Worm (Caenorhabditis elegans) whole organism, mixed stage, embryonic: ENCODE measurements around the gene jkk-1.

Experiments
- M03D4.4 ChIP-seq: sonication (generic microtip); optimal IDR thresholded peaks from 2 replicates; lab custom pipeline; 2017; ENCODE audit warnings: mild to moderate bottlenecking, missing genetic modification characterization, missing compliant biosample characterization
- bed-3 ChIP-seq: fragments of 200-800 bp; sonication (Bioruptor generic); optimal IDR thresholded peaks from 3 replicates; lab custom pipeline; 2018; ENCODE audit warnings: mild to moderate bottlenecking, missing genetic modification characterization, moderate library complexity, missing compliant biosample characterization
- blmp-1 ChIP-seq: fragments of 150-350 bp; optimal IDR thresholded peaks from 2 replicates; lab custom pipeline; 2014; ENCODE audit warnings: missing biosample characterization, missing genetic modification characterization
- ceh-39 ChIP-seq: fragments of 150-350 bp; optimal IDR thresholded peaks from 2 replicates; lab custom pipeline; 2014; ENCODE audit warnings: missing biosample characterization, missing genetic modification characterization
- ceh-43 ChIP-seq: fragments of 200-800 bp; sonication (Bioruptor generic); optimal IDR thresholded peaks from 2 replicates; lab custom pipeline; 2018; ENCODE audit warnings: mild to moderate bottlenecking, missing genetic modification characterization, moderate library complexity, missing compliant biosample characterization
- ceh-83 ChIP-seq: fragments of 200-800 bp; sonication (Bioruptor generic); optimal IDR thresholded peaks from 2 replicates; lab custom pipeline; 2018; ENCODE audit warnings: mild to moderate bottlenecking, missing genetic modification characterization, missing compliant biosample characterization
- ces-1 ChIP-seq: fragments of 150-350 bp; optimal IDR thresholded peaks from 2 replicates; lab custom pipeline; 2014; ENCODE audit warnings: missing biosample characterization, missing genetic modification reagents, missing genetic modification characterization
- cnd-1 ChIP-seq: fragments of 200-800 bp; sonication (Bioruptor generic); optimal IDR thresholded peaks from 2 replicates; lab custom pipeline; 2018; ENCODE audit warnings: mild to moderate bottlenecking, missing genetic modification characterization, missing compliant biosample characterization
- drap-1 ChIP-seq: fragments of 200-800 bp; sonication (Bioruptor generic); optimal IDR thresholded peaks from 3 replicates; lab custom pipeline; 2018; ENCODE audit warnings: mild to moderate bottlenecking, missing genetic modification characterization, missing compliant biosample characterization
- elt-1 ChIP-seq: sonication (generic microtip); optimal IDR thresholded peaks from 2 replicates; lab custom pipeline; 2017; ENCODE audit warnings: missing genetic modification characterization, mild to moderate bottlenecking, missing compliant biosample characterization, antibody characterized with exemption, moderate library complexity, borderline replicate concordance; ENCODE audit not compliant: insufficient read depth
- elt-3 ChIP-seq: fragments of 150-350 bp; optimal IDR thresholded peaks from 2 replicates; lab custom pipeline; 2014; ENCODE audit warnings: missing biosample characterization, missing genetic modification characterization
- flh-1 ChIP-seq: fragments of 200-800 bp; sonication (Bioruptor generic); optimal IDR thresholded peaks from 2 replicates; lab custom pipeline; 2018; ENCODE audit warnings: mild to moderate bottlenecking, missing genetic modification characterization, moderate library complexity, missing compliant biosample characterization
- ham-2 ChIP-seq: fragments of 200-800 bp; sonication (Bioruptor generic); optimal IDR thresholded peaks from 2 replicates; lab custom pipeline; 2018; ENCODE audit warnings: mild to moderate bottlenecking, missing genetic modification characterization, missing compliant biosample characterization
- hlh-1 ChIP-seq: fragments of 150-350 bp; optimal IDR thresholded peaks from 2 replicates; lab custom pipeline; 2014; ENCODE audit warnings: missing biosample characterization, missing genetic modification reagents, missing genetic modification characterization
- lin-13 ChIP-seq: fragments of 150-350 bp; optimal IDR thresholded peaks from 2 replicates; lab custom pipeline; 2014; ENCODE audit warnings: missing biosample characterization, missing genetic modification characterization
- lin-32 ChIP-seq: fragments of 200-800 bp; sonication (Bioruptor generic); optimal IDR thresholded peaks from 2 replicates; lab custom pipeline; 2018; ENCODE audit warnings: mild to moderate bottlenecking, missing genetic modification characterization, missing compliant biosample characterization
- lsy-2 ChIP-seq: fragments of 150-350 bp; optimal IDR thresholded peaks from 2 replicates; lab custom pipeline; 2014; ENCODE audit warnings: missing biosample characterization, missing genetic modification characterization
- mab-5 ChIP-seq: fragments of 150-350 bp; optimal IDR thresholded peaks from 2 replicates; lab custom pipeline; 2014; ENCODE audit warnings: missing biosample characterization, missing genetic modification characterization
- mep-1 ChIP-seq: fragments of 150-350 bp; optimal IDR thresholded peaks from 2 replicates; lab custom pipeline; 2017; ENCODE audit warnings: missing biosample characterization, missing genetic modification reagents, missing genetic modification characterization, inconsistent platforms
- mls-2 ChIP-seq: sonication (generic microtip); optimal IDR thresholded peaks from 2 replicates; lab custom pipeline; 2016; ENCODE audit warnings: mild to moderate bottlenecking, missing genetic modification characterization, moderate library complexity, missing compliant biosample characterization
- nhr-12 ChIP-seq: fragments of 150-350 bp; optimal IDR thresholded peaks from 2 replicates; lab custom pipeline; 2014; ENCODE audit warnings: missing biosample characterization, missing genetic modification characterization
- nhr-2 ChIP-seq: fragments of 150-350 bp; optimal IDR thresholded peaks from 2 replicates; lab custom pipeline; 2014; ENCODE audit warnings: missing biosample characterization, missing genetic modification characterization
- nhr-237 ChIP-seq: fragments of 150-350 bp; optimal IDR thresholded peaks from 2 replicates; lab custom pipeline; 2014; ENCODE audit warnings: missing biosample characterization, missing genetic modification characterization
- nhr-28 ChIP-seq: fragments of 150-350 bp; optimal IDR thresholded peaks from 2 replicates; lab custom pipeline; 2014; ENCODE audit warnings: missing biosample characterization, missing genetic modification characterization
- nhr-76 ChIP-seq: sonication (generic microtip); optimal IDR thresholded peaks from 2 replicates; lab custom pipeline; 2017; ENCODE audit warnings: missing biosample characterization, missing genetic modification characterization
- pha-4 ChIP-seq: fragments of 150-350 bp; optimal IDR thresholded peaks from 2 replicates; lab custom pipeline; 2018; ENCODE audit warnings: missing biosample characterization, missing genetic modification reagents, missing genetic modification characterization
- sem-2 ChIP-seq: fragments of 200-800 bp; sonication (Bioruptor generic); optimal IDR thresholded peaks from 2 replicates; lab custom pipeline; 2018; ENCODE audit warnings: mild to moderate bottlenecking, missing genetic modification characterization, missing compliant biosample characterization
- snpc-4 ChIP-seq: fragments of 150-350 bp; optimal IDR thresholded peaks from 2 replicates; lab custom pipeline; 2014; ENCODE audit warnings: missing biosample characterization, missing genetic modification characterization
- sptf-1 ChIP-seq: sonication (generic microtip); optimal IDR thresholded peaks from 2 replicates; lab custom pipeline; 2017; ENCODE audit warnings: mild to moderate bottlenecking, missing genetic modification characterization, moderate library complexity, missing compliant biosample characterization
- tbx-8 ChIP-seq: fragments of 200-800 bp; sonication (Bioruptor generic); optimal IDR thresholded peaks from 2 replicates; lab custom pipeline; 2018; ENCODE audit warnings: mild to moderate bottlenecking, missing genetic modification characterization, moderate library complexity, missing compliant biosample characterization
- unc-120 ChIP-seq: sonication (generic microtip); optimal IDR thresholded peaks from 2 replicates; lab custom pipeline; 2017; ENCODE audit warnings: missing genetic modification characterization, missing compliant biosample characterization; ENCODE audit not compliant: poor library complexity, severe bottlenecking
- unc-39 ChIP-seq: fragments of 150-350 bp; optimal IDR thresholded peaks from 2 replicates; lab custom pipeline; 2014; ENCODE audit warnings: missing biosample characterization, missing genetic modification characterization
- unc-62 ChIP-seq: fragments of 150-350 bp; optimal IDR thresholded peaks from 2 replicates; lab custom pipeline; 2014; ENCODE audit warnings: missing biosample characterization, missing genetic modification reagents, missing genetic modification characterization
- zip-8 ChIP-seq: fragments of 150-350 bp; optimal IDR thresholded peaks from 2 replicates; lab custom pipeline; 2014; ENCODE audit warnings: missing biosample characterization, missing genetic modification characterization
- ztf-11 ChIP-seq: fragments of 150-350 bp; optimal IDR thresholded peaks from 2 replicates; lab custom pipeline; 2014; ENCODE audit warnings: missing biosample characterization, missing genetic modification characterization

Gene jkk-1

DNA sequence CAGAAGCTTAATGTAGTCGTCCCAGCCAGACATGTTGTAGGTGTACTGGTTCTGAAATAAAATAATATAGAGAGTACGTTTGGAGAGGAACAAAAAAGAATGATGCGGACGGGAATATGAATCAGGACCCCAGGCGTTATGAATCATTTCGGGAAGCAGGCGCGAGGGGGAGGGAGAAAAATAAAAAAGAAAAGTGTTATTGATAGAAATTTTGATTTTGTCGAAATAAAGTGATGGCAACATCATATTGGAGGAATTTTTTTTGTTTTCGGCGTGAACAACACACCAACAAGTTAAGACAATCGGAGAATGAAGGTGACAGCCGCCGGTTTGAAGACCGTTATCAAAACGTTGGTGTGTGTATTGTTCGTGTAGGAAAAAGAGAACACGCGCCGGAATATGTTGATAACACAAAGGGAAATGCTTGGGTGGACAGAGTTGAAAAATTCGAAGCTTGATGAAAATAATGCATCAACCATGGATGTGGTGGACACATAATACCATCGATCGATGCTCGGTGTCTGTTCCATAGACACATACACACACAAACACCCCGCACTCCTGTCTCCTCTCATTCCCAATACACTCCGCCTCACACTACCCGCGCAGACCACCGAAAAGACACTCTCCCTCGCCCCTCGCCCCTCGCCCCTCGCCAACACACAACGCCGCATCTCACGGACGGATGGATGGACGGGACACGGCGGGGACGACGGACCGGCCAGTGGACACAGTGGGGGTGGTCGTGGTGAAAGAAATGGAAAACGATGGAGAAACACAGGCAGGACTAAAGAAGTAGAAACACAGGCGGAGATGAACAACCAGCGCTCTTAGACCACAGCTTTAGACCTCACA lies 14.0 kb upstream of the jkk-1 start, which contains the start of gene pfn-2:
TSS of gene pfn-2 (minus strand) at position 51 of the 855 bp plus-strand sequence.
- TF ChIP-seq hlh-1 (tag; lab: Kevin White, UChicago) (no peak), lin-32 (GFP tag; lab: Kevin White, UChicago) (peak; percentile 33), drap-1 (GFP tag; lab: Kevin White, UChicago) (peak; percentile 18), nhr-28 (tag; lab: Kevin White, UChicago) (no peak), lsy-2 (tag; lab: Kevin White, UChicago) (no peak), M03D4.4 (tag; lab: Kevin White, UChicago) (peak; percentile 68), nhr-237 (no peak), zip-8 (no peak), mab-5 (tag; lab: Kevin White, UChicago) (no peak), ztf-11 (no peak), cnd-1 (tag; lab: Kevin White, UChicago) (peak; percentile 57), unc-39 (tag; lab: Kevin White, UChicago) (no peak), sem-2 (GFP tag; lab: Kevin White, UChicago) (peak; percentile 42), sptf-1 (tag; lab: Kevin White, UChicago) (peak; percentile 74), mls-2 (tag; lab: Kevin White, UChicago) (peak; percentile 75), elt-1 (tag; lab: Kevin White, UChicago) (no peak), snpc-4 (tag; lab: Kevin White, UChicago) (no peak), ceh-83 (GFP tag; lab: Kevin White, UChicago) (no peak), flh-1 (GFP tag; lab: Kevin White, UChicago) (no peak), nhr-2 (no peak), ceh-43 (GFP tag; lab: Kevin White, UChicago) (no peak), elt-3 (tag; lab: Kevin White, UChicago) (no peak), nhr-76 (tag; lab: Kevin White, UChicago) (no peak), ceh-39 (tag; lab: Kevin White, UChicago) (no peak), pha-4 (tag; lab: Kevin White, UChicago) (no peak), ham-2 (peak; percentile 44), ces-1 (no peak), lin-13 (no peak), blmp-1 (tag; lab: Kevin White, UChicago) (no peak), unc-120 (tag; lab: Kevin White, UChicago) (no peak), nhr-12 (no peak), unc-62 (GFP tag; lab: Kevin White, UChicago) (no peak), tbx-8 (GFP tag; lab: Kevin White, UChicago) (no peak), bed-3 (no peak), mep-1 (tag; lab: Kevin White, UChicago) (no peak)

DNA sequence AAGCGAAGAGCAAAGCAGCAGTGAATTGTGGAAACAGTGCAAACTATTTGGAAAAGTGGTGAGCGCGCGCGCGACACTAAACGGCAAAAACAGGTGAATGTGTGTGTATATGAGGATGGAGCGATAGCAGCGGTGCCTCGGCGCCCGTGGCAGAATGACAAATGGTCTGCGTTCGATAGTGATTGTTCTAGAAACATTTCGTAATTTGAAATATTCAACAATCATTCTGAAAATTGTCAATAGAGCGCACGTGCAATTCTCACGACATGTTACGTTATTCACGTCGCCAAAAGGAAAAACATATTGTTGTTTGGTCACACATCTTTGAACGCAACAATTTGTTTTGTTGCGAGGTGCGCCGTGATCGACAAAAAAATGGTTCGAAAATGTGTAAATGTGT lies 13.0 kb upstream of the jkk-1 start:
- TF ChIP-seq unc-120 (tag; lab: Kevin White, UChicago) (no peak), M03D4.4 (tag; lab: Kevin White, UChicago) (no peak), ceh-43 (GFP tag; lab: Kevin White, UChicago) (no peak), nhr-28 (tag; lab: Kevin White, UChicago) (no peak), mep-1 (tag; lab: Kevin White, UChicago) (no peak), nhr-237 (no peak), mab-5 (tag; lab: Kevin White, UChicago) (no peak), ceh-83 (GFP tag; lab: Kevin White, UChicago) (no peak), blmp-1 (tag; lab: Kevin White, UChicago) (no peak)
- TF ChIP-seq, all 35 proteins: peak for 0

- TF ChIP-seq elt-3 (tag; lab: Kevin White, UChicago), result no peak
- TF ChIP-seq tbx-8 (GFP tag; lab: Kevin White, UChicago), result no peak
- TF ChIP-seq snpc-4 (tag; lab: Kevin White, UChicago), result no peak
- no peak for TF ChIP-seq drap-1 (GFP tag; lab: Kevin White, UChicago)
- TF ChIP-seq unc-39 (tag; lab: Kevin White, UChicago), result no peak
- TF ChIP-seq ces-1, result no peak
- TF ChIP-seq flh-1 (GFP tag; lab: Kevin White, UChicago), result no peak
- no peak for TF ChIP-seq lsy-2 (tag; lab: Kevin White, UChicago)
- no peak for TF ChIP-seq unc-120 (tag; lab: Kevin White, UChicago)
- no peak for TF ChIP-seq ceh-43 (GFP tag; lab: Kevin White, UChicago)
- TF ChIP-seq lin-32 (GFP tag; lab: Kevin White, UChicago), result no peak
- no peak for TF ChIP-seq mls-2 (tag; lab: Kevin White, UChicago)
- TF ChIP-seq zip-8, result no peak
- TF ChIP-seq sptf-1 (tag; lab: Kevin White, UChicago), result peak; percentile 11
- no peak for TF ChIP-seq ceh-83 (GFP tag; lab: Kevin White, UChicago)
- TF ChIP-seq ham-2, result peak; percentile 42
- TF ChIP-seq elt-1 (tag; lab: Kevin White, UChicago), result no peak
- no peak for TF ChIP-seq M03D4.4 (tag; lab: Kevin White, UChicago)
- no peak for TF ChIP-seq nhr-237
- TF ChIP-seq ceh-39 (tag; lab: Kevin White, UChicago), result no peak
- no peak for TF ChIP-seq nhr-76 (tag; lab: Kevin White, UChicago)
- no peak for TF ChIP-seq unc-62 (GFP tag; lab: Kevin White, UChicago)
- peak; percentile 38 for TF ChIP-seq cnd-1 (tag; lab: Kevin White, UChicago)
- TF ChIP-seq mab-5 (tag; lab: Kevin White, UChicago), result no peak
- TF ChIP-seq bed-3, result no peak
- peak; percentile 17 for TF ChIP-seq ztf-11
- TF ChIP-seq pha-4 (tag; lab: Kevin White, UChicago), result peak; percentile 54
- TF ChIP-seq nhr-2, result peak; percentile 30
- no peak for TF ChIP-seq nhr-28 (tag; lab: Kevin White, UChicago)
- no peak for TF ChIP-seq sem-2 (GFP tag; lab: Kevin White, UChicago)
- no peak for TF ChIP-seq nhr-12
- no peak for TF ChIP-seq mep-1 (tag; lab: Kevin White, UChicago)
- TF ChIP-seq hlh-1 (tag; lab: Kevin White, UChicago), result no peak
- no peak for TF ChIP-seq lin-13
- TF ChIP-seq blmp-1 (tag; lab: Kevin White, UChicago), result no peak
Measured at ce11 chrX:5360682-5361081, 7.6 kb upstream of the jkk-1 start.
